Worm (Caenorhabditis elegans) whole organism, dauer: ENCODE data around the gene nhr-66.

Experiments used
- unc-62 ChIP-seq: sonication (generic microtip); optimal IDR thresholded peaks from 2 replicates; lab custom pipeline; 2017; ENCODE audit warnings: missing biosample characterization, missing genetic modification reagents, missing genetic modification characterization

Gene nhr-66

ce11 chrIV:8243599-8243998, 7.2 kb upstream of the nhr-66 start, which contains the start of gene T09A12.8:
Gene T09A12.8, minus strand, starts transcription at chrIV:8243699.
- no peak for TF ChIP-seq unc-62 (GFP tag; lab: Kevin White, UChicago)

ce11 chrIV:8243170-8243569, 6.8 kb upstream of the nhr-66 start:
- no peak for TF ChIP-seq unc-62 (GFP tag; lab: Kevin White, UChicago)

- TF ChIP-seq unc-62 (GFP tag; lab: Kevin White, UChicago) = no peak
Observed at ce11 chrIV:8241312-8241833, 5.0 kb upstream of the nhr-66 start.

ce11 chrIV:8239584-8239983, 3.2 kb upstream of the nhr-66 start:
- TF ChIP-seq unc-62 (GFP tag; lab: Kevin White, UChicago) = no peak

ce11 chrIV:8235114-8235686, 1.2 kb downstream of the nhr-66 start:
- TF ChIP-seq unc-62 (GFP tag; lab: Kevin White, UChicago) = no peak

ce11 chrIV:8234088-8234496, 2.3 kb downstream of the nhr-66 start:
- no peak for TF ChIP-seq unc-62 (GFP tag; lab: Kevin White, UChicago)

ce11 chrIV:8233268-8233667, 3.1 kb downstream of the nhr-66 start:
- TF ChIP-seq unc-62 (GFP tag; lab: Kevin White, UChicago) = no peak

- TF ChIP-seq unc-62 (GFP tag; lab: Kevin White, UChicago) = no peak
Observed at ce11 chrIV:8232428-8232827, 4.0 kb downstream of the nhr-66 start.

ce11 chrIV:8229523-8229922, 6.9 kb downstream of the nhr-66 start:
- no peak for TF ChIP-seq unc-62 (GFP tag; lab: Kevin White, UChicago)

ce11 chrIV:8226474-8226873, 9.9 kb downstream of the nhr-66 start:
- no peak for TF ChIP-seq unc-62 (GFP tag; lab: Kevin White, UChicago)

- TF ChIP-seq unc-62 (GFP tag; lab: Kevin White, UChicago) = no peak
Observed at ce11 chrIV:8225357-8225756, 11.0 kb downstream of the nhr-66 start, which contains the start of gene serp-1.2. Gene serp-1.2, plus strand, starts transcription at chrIV:8225674.

ce11 chrIV:8223055-8223454, 13.3 kb downstream of the nhr-66 start:
- TF ChIP-seq unc-62 (GFP tag; lab: Kevin White, UChicago) = no peak

- TF ChIP-seq unc-62 (GFP tag; lab: Kevin White, UChicago) = no peak
Observed at ce11 chrIV:8221946-8222345, 14.5 kb downstream of the nhr-66 start, which contains the start of gene gpx-6. Gene gpx-6, plus strand, starts transcription at chrIV:8222202.

- TF ChIP-seq unc-62 (GFP tag; lab: Kevin White, UChicago) = no peak
Observed at ce11 chrIV:8219987-8220386, 16.4 kb downstream of the nhr-66 start, which contains the start of gene ocr-2. Gene ocr-2, minus strand, starts transcription at chrIV:8220087.

ce11 chrIV:8211747-8212146, 24.7 kb downstream of the nhr-66 start, which contains the start of gene C07G1.7:
Gene C07G1.7, minus strand, starts transcription at chrIV:8211847.
- no peak for TF ChIP-seq unc-62 (GFP tag; lab: Kevin White, UChicago)

ce11 chrIV:8210300-8210699, 26.1 kb downstream of the nhr-66 start, which contains the start of gene C07G1.6:
Gene C07G1.6, minus strand, starts transcription at chrIV:8210400.
- no peak for TF ChIP-seq unc-62 (GFP tag; lab: Kevin White, UChicago)

ce11 chrIV:8208855-8209254, 27.5 kb downstream of the nhr-66 start:
- TF ChIP-seq unc-62 (GFP tag; lab: Kevin White, UChicago) = no peak
